Worm (Caenorhabditis elegans): ENCODE measurements around the gene str-263.
"Not testable (repeated sequence)": the region's sequence is repeated elsewhere in the genome, so short reads cannot be mapped to it uniquely, and the experiment has no call there.

Gene str-263

ce11 chrV:15644575-15644974 lies 31.6 kb downstream of the str-263 start, which contains the start of gene str-23:
TSS of gene str-23 (plus strand) at chrV:15644875.
- no peak for TF ChIP-seq mdl-1 (tag; optimal IDR thresholded peaks at IDR 0.05)
- no peak for TF ChIP-seq dmd-8 (GFP tag; IDR thresholded peaks at IDR 0.05)
- no peak for TF ChIP-seq nhr-237 (tag; optimal IDR thresholded peaks at IDR 0.05)
- TF ChIP-seq Y105C5A.15 (GFP tag; IDR thresholded peaks at IDR 0.05) = no peak
- TF ChIP-seq ctbp-1 (GFP tag; IDR thresholded peaks at IDR 0.05) = no peak
- TF ChIP-seq nhr-77 (tag; optimal IDR thresholded peaks at IDR 0.05) = no peak
- TF ChIP-seq egl-27 (tag; optimal IDR thresholded peaks at IDR 0.05) = no peak
- no peak for TF ChIP-seq ceh-82 (tag; optimal IDR thresholded peaks at IDR 0.05)
- no peak for TF ChIP-seq lir-3 (tag; optimal IDR thresholded peaks at IDR 0.05)
- TF ChIP-seq aha-1 (tag) = no peak
- TF ChIP-seq ceh-62 (tag; optimal IDR thresholded peaks at IDR 0.05) = no peak
- TF ChIP-seq ztf-7 (tag; optimal IDR thresholded peaks at IDR 0.05) = no peak
- TF ChIP-seq fos-1 (tag; optimal IDR thresholded peaks at IDR 0.05) = no peak
- no peak for TF ChIP-seq dmd-6 (GFP tag; IDR thresholded peaks at IDR 0.05)
- no peak for TF ChIP-seq D1046.2 (GFP tag; IDR thresholded peaks at IDR 0.05)
- no peak for TF ChIP-seq ceh-28 (tag; optimal IDR thresholded peaks at IDR 0.05)
- no peak for TF ChIP-seq pqm-1 (tag; optimal IDR thresholded peaks at IDR 0.05)
- no peak for TF ChIP-seq mdt-29 (GFP tag; IDR thresholded peaks at IDR 0.05)
- TF ChIP-seq egl-43 (GFP tag; IDR thresholded peaks at IDR 0.05) = no peak

- not testable (repeated sequence) for TF ChIP-seq hlh-11 (tag; optimal IDR thresholded peaks at IDR 0.05); lin-29 (GFP tag; IDR thresholded peaks at IDR 0.05); lir-3 (tag; optimal IDR thresholded peaks at IDR 0.05)
Observed at ce11 chrV:15647536-15648085, 34.6 kb downstream of the str-263 start, which contains the start of the genes C55A1.7 and C55A1.6. TSS of gene C55A1.7 (minus strand) at chrV:15647636. TSS of gene C55A1.6 (plus strand) at chrV:15648035.

ce11 chrV:15650167-15650566 lies 37.2 kb downstream of the str-263 start, which contains the start of gene sru-42:
TSS of gene sru-42 (plus strand) at chrV:15650467.
- TF ChIP-seq unc-39 (tag; optimal IDR thresholded peaks at IDR 0.05) (no peak), Y5F2A.4 (GFP tag; optimal IDR thresholded peaks at IDR 0.05) (no peak), R02D3.7 (tag; optimal IDR thresholded peaks at IDR 0.05) (no peak), spr-3 (GFP tag; optimal IDR thresholded peaks at IDR 0.05) (no peak), lin-38 (GFP tag; IDR thresholded peaks at IDR 0.05) (no peak)

DNA sequence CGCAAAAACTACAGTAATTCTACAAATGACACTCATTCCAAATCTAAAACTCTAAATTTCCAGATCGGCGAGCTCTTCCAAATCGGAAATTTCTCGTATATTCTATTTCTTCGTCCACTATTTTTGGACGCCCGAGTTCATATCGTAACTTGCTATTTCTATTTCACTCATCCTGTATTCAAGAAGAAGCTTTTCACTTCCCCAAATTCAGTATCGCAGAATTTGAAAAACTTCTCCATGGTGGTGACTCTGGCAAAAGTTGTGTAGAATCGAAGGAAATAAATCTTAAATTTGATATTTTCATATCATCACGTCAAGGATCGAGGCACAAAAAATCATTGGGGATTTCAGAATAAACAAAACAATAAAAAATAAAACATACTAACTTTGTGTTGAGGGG lies 39.2 kb downstream of the str-263 start:
- TF ChIP-seq nhr-28 (tag; optimal IDR thresholded peaks at IDR 0.05) (no peak), egl-43 (GFP tag; IDR thresholded peaks at IDR 0.05) (0 out of 2 replicates have a peak, but pooled peaks have one; percentile 44), F49E8.2 (tag; optimal IDR thresholded peaks at IDR 0.05; ENCODE audit: borderline replicate concordance) (no peak), lin-13 (GFP tag; optimal IDR thresholded peaks at IDR 0.05) (no peak), gei-8 (GFP tag; optimal IDR thresholded peaks at IDR 0.05) (no peak), ama-1 (optimal IDR thresholded peaks at IDR 0.05) (peak; percentile 87), attf-4 (tag; optimal IDR thresholded peaks at IDR 0.05) (no peak), snpc-1.2 (GFP tag; IDR thresholded peaks at IDR 0.05) (0 out of 2 replicates have a peak, but pooled peaks have one; percentile 47), Y5F2A.4 (GFP tag; optimal IDR thresholded peaks at IDR 0.05) (no peak), T26A8.4 (GFP tag; IDR thresholded peaks at IDR 0.05) (0 out of 2 replicates have a peak, but pooled peaks have one; percentile 0), lim-7 (GFP tag; IDR thresholded peaks at IDR 0.05) (0 out of 2 replicates have a peak, but pooled peaks have one; percentile 34)

DNA sequence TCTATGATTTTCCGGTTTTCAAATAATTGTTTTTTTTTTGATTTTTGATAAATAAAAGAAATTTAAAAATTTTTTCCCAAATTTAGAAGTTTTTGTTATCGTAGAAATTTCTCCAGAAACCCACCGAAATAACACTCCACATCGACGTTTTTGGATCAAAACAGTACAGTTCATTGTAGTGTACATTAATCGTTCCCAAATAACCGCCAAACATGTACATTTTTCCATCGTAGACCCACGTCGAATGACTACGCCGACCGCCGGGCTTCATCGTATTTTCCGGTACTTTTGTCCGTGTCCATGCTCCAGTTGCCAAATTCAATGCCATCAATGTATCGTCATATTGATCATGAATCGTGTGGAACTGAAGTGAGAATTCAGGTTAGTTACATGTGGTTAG lies 41.1 kb downstream of the str-263 start, which contains the start of gene F53E4.2:
Gene F53E4.2 (plus strand): TSS at position 301 of the 400 bp plus-strand sequence.
- TF ChIP-seq D1046.2 (GFP tag; IDR thresholded peaks at IDR 0.05) (0 out of 2 replicates have a peak, but pooled peaks have one; percentile 16), ceh-20 (GFP tag; IDR thresholded peaks at IDR 0.05) (no peak), ces-1 (GFP tag; optimal IDR thresholded peaks at IDR 0.05) (no peak), zfp-2 (tag; optimal IDR thresholded peaks at IDR 0.05) (no peak)

Measured in whole organism, L4 larva.